Worm (Caenorhabditis elegans) whole organism, L3 larva: Measurements from ENCODE around the gene F20B6.5.

Source experiments
- ama-1 ChIP-seq: fragments of 150-350 bp; optimal IDR thresholded peaks from 2 replicates; lab custom pipeline; 2018
- ztf-11 ChIP-seq: fragments of 150-350 bp; optimal IDR thresholded peaks from 2 replicates; lab custom pipeline; 2014; ENCODE audit warnings: missing biosample characterization, missing genetic modification characterization

- TF ChIP-seq ama-1 (no peak), ztf-11 (tag; lab: Kevin White, UChicago) (no peak)
Observed at ce11 chrX:4190537-4191144, 9.1 kb downstream of the F20B6.5 start, which contains the start of gene vha-12.
